Worm (Caenorhabditis elegans) whole organism, midembryonic: ENCODE results near the gene gtf-2F1.

ENCODE experiments used
- T22C8.4 ChIP-seq: fragments of 200-800 bp; sonication (Bioruptor generic); IDR thresholded peaks from 2 replicates; pipeline ENCODE4 v1.3.6; 2022; ENCODE audit warnings: missing genetic modification characterization, missing compliant biosample characterization
- cog-1 ChIP-seq: sonication (generic microtip); optimal IDR thresholded peaks from 2 replicates; lab custom pipeline; 2016; ENCODE audit warnings: missing genetic modification characterization, missing compliant biosample characterization
- flt-1 ChIP-seq: fragments of 200-800 bp; sonication (Bioruptor generic); IDR thresholded peaks from 2 replicates; pipeline ENCODE4 v1.3.6; 2022; ENCODE audit warnings: missing genetic modification characterization, missing compliant biosample characterization
- klf-2 ChIP-seq: fragments of 200-800 bp; sonication (Bioruptor generic); conservative IDR thresholded peaks from 2 replicates; pipeline ENCODE4 v1.3.6; 2022; ENCODE audit warnings: missing genetic modification reagents, missing genetic modification characterization, missing compliant biosample characterization
- med-1 ChIP-seq: sonication (generic microtip); optimal IDR thresholded peaks from 2 replicates; lab custom pipeline; 2017; ENCODE audit warnings: missing genetic modification characterization, mild to moderate bottlenecking, missing compliant biosample characterization, antibody characterized with exemption, missing genetic modification reagents; ENCODE audit not compliant: insufficient read depth
- ref-1 ChIP-seq: fragments of 200-800 bp; sonication (Bioruptor generic); conservative IDR thresholded peaks from 2 replicates; pipeline ENCODE4 v1.3.6; 2022; ENCODE audit warnings: missing genetic modification reagents, missing genetic modification characterization, missing compliant biosample characterization
- tab-1 ChIP-seq: fragments of 200-800 bp; sonication (Bioruptor generic); IDR thresholded peaks from 2 replicates; pipeline ENCODE4 v1.3.6; 2022; ENCODE audit warnings: missing genetic modification characterization, missing compliant biosample characterization
- ztf-23 ChIP-seq: fragments of 200-800 bp; sonication (Bioruptor generic); IDR thresholded peaks from 2 replicates; pipeline ENCODE4 v1.3.6; 2022; ENCODE audit warnings: missing genetic modification reagents, missing genetic modification characterization, missing compliant biosample characterization
- ztf-29 ChIP-seq: fragments of 200-800 bp; sonication (Bioruptor generic); IDR thresholded peaks from 2 replicates; pipeline ENCODE4 v1.3.6; 2022; ENCODE audit warnings: missing genetic modification reagents, missing genetic modification characterization, missing compliant biosample characterization

The gtf-2F1 gene

DNA sequence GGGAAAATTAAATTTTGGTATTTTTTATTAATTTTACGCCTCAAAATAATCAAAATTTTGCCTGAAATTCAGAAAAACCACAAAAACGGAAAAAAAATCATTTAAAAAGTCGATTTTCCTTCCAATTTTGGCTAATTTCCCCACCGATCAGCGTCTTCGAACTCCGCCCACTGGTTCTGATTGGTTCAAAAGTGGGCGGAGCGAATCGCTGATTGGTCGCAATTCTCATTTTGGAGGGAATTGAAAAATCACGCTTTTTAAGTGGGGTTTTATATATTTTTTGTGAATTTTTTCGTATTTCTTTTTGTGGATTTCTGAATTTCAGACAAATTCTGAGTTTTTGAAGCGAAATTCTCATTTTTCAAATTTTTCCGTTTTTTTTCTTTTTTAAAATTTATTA, 14.5 kb upstream of the gtf-2F1 start:
- TF ChIP-seq tab-1 (GFP tag; lab: Robert Waterston, UW) (no peak), cog-1 (tag; lab: Kevin White, UChicago) (no peak), ztf-23 (GFP tag; lab: Robert Waterston, UW) (no peak), med-1 (no peak), flt-1 (GFP tag; lab: Robert Waterston, UW) (no peak), ref-1 (GFP tag; lab: Robert Waterston, UW) (no peak), klf-2 (GFP tag; lab: Robert Waterston, UW) (no peak), T22C8.4 (GFP tag; lab: Robert Waterston, UW) (no peak), ztf-29 (GFP tag; lab: Robert Waterston, UW) (no peak)

DNA sequence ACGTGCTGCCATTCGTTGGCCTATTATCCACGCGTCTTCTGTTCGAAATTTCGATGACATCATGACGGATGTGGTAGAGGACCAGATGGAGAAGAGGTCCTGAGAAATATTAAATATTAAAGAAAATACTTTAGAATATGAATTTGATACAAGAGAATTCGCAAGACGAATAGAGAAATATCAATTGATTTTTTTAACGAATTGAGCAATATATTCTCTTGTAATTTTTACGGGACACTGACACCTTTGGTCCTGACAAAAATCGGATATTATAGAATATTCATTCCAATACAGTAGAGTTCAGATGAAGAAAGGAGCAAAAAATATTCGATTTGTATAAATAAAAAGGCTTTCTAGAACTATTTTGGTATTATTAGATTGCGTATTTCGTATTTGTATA, 13.3 kb upstream of the gtf-2F1 start, which contains the start of gene C01F1.6:
Gene C01F1.6 (minus strand): TSS at position 101 of the 400 bp plus-strand sequence.
- TF ChIP-seq T22C8.4 (GFP tag; lab: Robert Waterston, UW) (no peak), flt-1 (GFP tag; lab: Robert Waterston, UW) (no peak), med-1 (no peak), ztf-29 (GFP tag; lab: Robert Waterston, UW) (no peak), ztf-23 (GFP tag; lab: Robert Waterston, UW) (no peak), ref-1 (GFP tag; lab: Robert Waterston, UW) (no peak)

DNA sequence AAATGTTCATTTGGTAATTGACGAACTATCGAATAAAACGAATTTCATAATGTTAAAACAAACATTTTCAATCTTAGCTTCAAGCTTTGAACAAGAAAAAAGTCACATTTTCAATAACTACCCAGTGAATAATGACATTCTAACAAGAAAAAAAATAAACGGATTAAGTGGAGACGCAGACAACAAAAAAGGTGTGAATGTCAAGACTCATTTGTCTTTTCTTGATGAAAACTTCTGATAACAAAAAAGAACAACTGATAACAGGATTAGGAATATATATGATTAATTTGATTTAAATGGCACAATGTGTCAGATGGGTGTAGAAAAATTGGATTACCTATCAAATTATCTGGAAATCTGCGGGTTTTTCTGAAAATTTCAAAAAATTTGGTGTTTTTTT, 12.8 kb upstream of the gtf-2F1 start:
- TF ChIP-seq ztf-29 (GFP tag; lab: Robert Waterston, UW) (no peak), tab-1 (GFP tag; lab: Robert Waterston, UW) (no peak), ref-1 (GFP tag; lab: Robert Waterston, UW) (no peak), klf-2 (GFP tag; lab: Robert Waterston, UW) (no peak), ztf-23 (GFP tag; lab: Robert Waterston, UW) (no peak), flt-1 (GFP tag; lab: Robert Waterston, UW) (no peak), T22C8.4 (GFP tag; lab: Robert Waterston, UW) (no peak), cog-1 (tag; lab: Kevin White, UChicago) (no peak), med-1 (no peak)

DNA sequence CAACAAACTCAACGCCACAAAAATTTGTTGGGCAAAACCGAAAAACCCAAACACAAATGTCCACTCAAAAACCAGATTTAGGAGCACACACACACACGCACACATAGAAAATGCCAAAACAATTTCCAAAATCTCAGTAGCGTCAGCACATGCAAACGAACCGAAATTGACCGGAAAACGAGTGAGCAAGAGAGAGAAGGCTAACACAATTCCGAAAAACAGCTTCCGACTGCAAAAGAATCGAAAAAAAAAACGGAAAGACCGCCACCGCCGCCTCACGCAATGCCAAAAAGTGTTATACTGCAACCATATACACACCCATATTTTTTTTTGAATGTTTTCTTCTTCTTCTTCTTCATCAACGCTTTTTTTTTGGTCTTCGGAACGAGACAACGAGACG, 9.6 kb upstream of the gtf-2F1 start:
- TF ChIP-seq ztf-29 (GFP tag; lab: Robert Waterston, UW) (no peak), tab-1 (GFP tag; lab: Robert Waterston, UW) (no peak), flt-1 (GFP tag; lab: Robert Waterston, UW) (no peak), klf-2 (GFP tag; lab: Robert Waterston, UW) (no peak), T22C8.4 (GFP tag; lab: Robert Waterston, UW) (no peak), med-1 (no peak), ztf-23 (GFP tag; lab: Robert Waterston, UW) (no peak), cog-1 (tag; lab: Kevin White, UChicago) (no peak), ref-1 (GFP tag; lab: Robert Waterston, UW) (no peak)

DNA sequence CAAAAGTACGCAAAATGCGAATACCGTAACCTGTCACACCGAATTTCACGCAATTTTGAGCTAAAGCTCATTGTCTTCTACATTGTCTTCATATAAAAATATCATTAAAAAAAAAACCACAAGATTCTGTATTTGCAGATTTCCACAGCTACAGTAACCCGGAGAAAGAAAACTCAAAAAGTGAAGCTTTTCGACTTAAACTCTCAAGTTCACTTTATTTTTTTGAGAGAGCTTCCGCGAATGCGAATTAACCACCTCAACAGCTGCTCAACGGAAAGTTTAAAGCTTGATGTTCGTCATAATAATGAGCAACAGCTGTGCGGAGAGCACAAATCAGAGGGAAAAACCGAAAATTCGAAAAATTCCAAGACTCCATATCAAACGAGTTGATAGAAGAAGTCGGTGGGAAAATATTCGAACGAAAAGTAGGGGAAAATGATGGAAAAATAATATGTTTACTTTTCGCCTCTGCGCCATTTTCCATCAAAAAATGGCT, 8.3 kb upstream of the gtf-2F1 start:
- TF ChIP-seq tab-1 (GFP tag; lab: Robert Waterston, UW) = no peak
- no peak for TF ChIP-seq ztf-29 (GFP tag; lab: Robert Waterston, UW)
- TF ChIP-seq ztf-23 (GFP tag; lab: Robert Waterston, UW) = no peak
- TF ChIP-seq med-1 = no peak
- no peak for TF ChIP-seq T22C8.4 (GFP tag; lab: Robert Waterston, UW)
- no peak for TF ChIP-seq ref-1 (GFP tag; lab: Robert Waterston, UW)
- TF ChIP-seq klf-2 (GFP tag; lab: Robert Waterston, UW) = no peak
- TF ChIP-seq flt-1 (GFP tag; lab: Robert Waterston, UW) = no peak
- TF ChIP-seq cog-1 (tag; lab: Kevin White, UChicago) = no peak

DNA sequence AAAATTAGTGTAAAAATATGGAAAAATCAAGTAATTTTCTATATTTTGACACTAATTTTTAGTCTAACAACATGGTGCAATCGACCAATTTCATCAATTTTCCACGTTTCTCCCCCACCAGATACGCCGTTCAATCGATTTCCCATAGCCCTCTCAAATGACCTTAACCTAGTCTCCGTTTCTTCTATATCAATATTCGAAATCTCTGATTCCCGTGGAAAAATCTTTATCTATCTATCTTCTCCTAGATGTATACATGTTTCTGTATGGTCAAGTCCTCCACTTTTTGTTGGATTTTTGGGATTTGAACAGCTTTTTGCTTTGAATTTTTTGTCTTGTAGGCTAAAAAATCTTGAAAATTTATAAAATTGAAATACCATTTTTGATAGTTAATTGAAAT, 7.2 kb upstream of the gtf-2F1 start:
- TF ChIP-seq T22C8.4 (GFP tag; lab: Robert Waterston, UW) = no peak
- no peak for TF ChIP-seq med-1
- no peak for TF ChIP-seq cog-1 (tag; lab: Kevin White, UChicago)
- no peak for TF ChIP-seq ztf-29 (GFP tag; lab: Robert Waterston, UW)
- no peak for TF ChIP-seq tab-1 (GFP tag; lab: Robert Waterston, UW)
- no peak for TF ChIP-seq ztf-23 (GFP tag; lab: Robert Waterston, UW)
- no peak for TF ChIP-seq flt-1 (GFP tag; lab: Robert Waterston, UW)
- TF ChIP-seq ref-1 (GFP tag; lab: Robert Waterston, UW) = no peak
- TF ChIP-seq klf-2 (GFP tag; lab: Robert Waterston, UW) = no peak

DNA sequence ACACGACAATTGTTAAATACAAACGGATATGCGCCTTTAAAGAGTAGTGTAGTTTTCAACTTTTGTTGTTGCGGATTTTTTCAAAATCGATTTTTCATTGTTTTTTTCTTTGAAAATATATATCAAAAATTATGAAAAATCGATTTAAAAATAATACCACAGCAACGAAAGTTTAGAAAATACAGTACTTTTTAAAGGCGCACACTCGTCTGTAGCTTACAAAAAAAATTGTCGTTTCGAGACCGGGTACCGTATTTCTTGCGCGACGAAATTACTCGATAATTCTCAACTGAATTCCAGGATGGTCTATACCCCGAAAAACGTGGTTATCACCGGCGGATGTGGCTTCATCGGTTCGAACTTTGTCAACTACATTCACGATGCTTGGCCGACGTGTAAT, 6.6 kb upstream of the gtf-2F1 start, which contains the start of gene rml-4:
Gene rml-4 (plus strand): TSS at position 301 of the 400 bp plus-strand sequence.
- TF ChIP-seq ref-1 (GFP tag; lab: Robert Waterston, UW) (no peak), klf-2 (GFP tag; lab: Robert Waterston, UW) (no peak), T22C8.4 (GFP tag; lab: Robert Waterston, UW) (no peak), tab-1 (GFP tag; lab: Robert Waterston, UW) (no peak), flt-1 (GFP tag; lab: Robert Waterston, UW) (no peak), cog-1 (tag; lab: Kevin White, UChicago) (no peak), ztf-29 (GFP tag; lab: Robert Waterston, UW) (no peak), med-1 (no peak), ztf-23 (GFP tag; lab: Robert Waterston, UW) (no peak)

DNA sequence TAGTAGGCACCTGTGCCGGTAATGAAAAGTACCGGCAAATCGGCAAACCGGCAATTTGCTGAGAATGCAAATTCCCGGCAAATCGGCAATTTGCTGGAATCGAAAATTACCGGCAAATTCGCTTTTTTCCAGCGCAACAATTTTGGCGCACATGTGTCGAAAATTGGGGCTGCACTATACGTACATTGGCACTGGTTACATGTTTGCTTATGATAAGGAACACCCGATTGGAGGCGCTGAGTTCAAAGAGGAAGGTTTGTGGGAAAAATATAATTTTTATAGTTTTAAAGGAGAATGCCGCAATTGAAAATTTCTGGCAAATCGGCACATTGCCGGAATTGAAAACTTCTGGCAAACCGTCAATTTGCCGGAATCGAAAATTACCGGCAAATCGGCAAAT, 4.1 kb upstream of the gtf-2F1 start:
- TF ChIP-seq ztf-23 (GFP tag; lab: Robert Waterston, UW) = no peak
- no peak for TF ChIP-seq med-1
- no peak for TF ChIP-seq tab-1 (GFP tag; lab: Robert Waterston, UW)
- no peak for TF ChIP-seq cog-1 (tag; lab: Kevin White, UChicago)
- no peak for TF ChIP-seq klf-2 (GFP tag; lab: Robert Waterston, UW)
- no peak for TF ChIP-seq T22C8.4 (GFP tag; lab: Robert Waterston, UW)
- no peak for TF ChIP-seq ref-1 (GFP tag; lab: Robert Waterston, UW)

DNA sequence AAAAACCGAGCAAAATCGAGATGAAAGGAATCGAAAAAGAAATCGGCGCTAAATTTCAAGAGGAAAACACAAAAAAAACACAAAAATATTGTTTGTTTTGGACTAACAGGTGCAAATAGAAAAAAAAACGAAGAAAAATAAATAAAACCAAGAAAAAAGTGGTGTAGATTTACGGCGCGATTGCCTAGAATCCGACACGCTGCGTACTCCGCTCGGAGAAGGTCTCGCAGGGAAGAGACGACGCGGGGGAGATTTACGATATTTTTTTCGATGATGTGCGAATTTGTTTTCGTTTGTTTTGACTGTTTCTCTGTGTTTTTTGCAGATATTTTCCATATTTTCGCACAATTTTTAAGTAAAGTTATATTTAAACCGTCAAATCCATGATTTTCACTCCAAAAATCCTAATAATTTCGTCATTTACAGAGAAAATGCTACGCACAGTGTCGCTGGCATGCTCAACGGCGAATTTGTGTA, 2.1 kb upstream of the gtf-2F1 start, which contains the start of gene sco-1:
Gene sco-1 (plus strand): TSS at position 427 of the 477 bp plus-strand sequence.
- TF ChIP-seq cog-1 (tag; lab: Kevin White, UChicago) = peak; percentile 25
- 0 out of 2 replicates have a peak, but pooled peaks have one; percentile 48 for TF ChIP-seq T22C8.4 (GFP tag; lab: Robert Waterston, UW)
- no peak for TF ChIP-seq ref-1 (GFP tag; lab: Robert Waterston, UW)
- TF ChIP-seq tab-1 (GFP tag; lab: Robert Waterston, UW) = no peak
- TF ChIP-seq flt-1 (GFP tag; lab: Robert Waterston, UW) = peak; percentile 83
- TF ChIP-seq klf-2 (GFP tag; lab: Robert Waterston, UW) = no peak
- TF ChIP-seq ztf-23 (GFP tag; lab: Robert Waterston, UW) = peak; percentile 77
